Worm (Caenorhabditis elegans): ENCODE measurements around the gene H40L08.1.

- TF ChIP-seq flt-1 (GFP tag; IDR thresholded peaks at IDR 0.05) = no peak
- no peak for TF ChIP-seq hmg-4 (GFP tag; optimal IDR thresholded peaks at IDR 0.05)
- no peak for TF ChIP-seq F13C5.2 (tag; optimal IDR thresholded peaks at IDR 0.05)
- TF ChIP-seq ceh-36 (tag; optimal IDR thresholded peaks at IDR 0.05) = no peak
- no peak for TF ChIP-seq ama-1 (optimal IDR thresholded peaks at IDR 0.05)
- TF ChIP-seq tbx-37 (GFP tag; conservative IDR thresholded peaks at IDR 0.05) = no peak
- no peak for TF ChIP-seq hmbx-1 (tag; optimal IDR thresholded peaks at IDR 0.05)
- no peak for TF ChIP-seq sea-1 (GFP tag; conservative IDR thresholded peaks at IDR 0.05)
- TF ChIP-seq B0310.2 (tag; optimal IDR thresholded peaks at IDR 0.05) = no peak
- no peak for TF ChIP-seq ets-7 (tag; optimal IDR thresholded peaks at IDR 0.05)
- no peak for TF ChIP-seq scrt-1 (GFP tag; IDR thresholded peaks at IDR 0.05)
Measured at ce11 chrX:15115748-15116147, 31.9 kb upstream of the H40L08.1 start.

Data from whole organism, early embryonic.